Fruit fly (Drosophila melanogaster): ENCODE data around the gene side-III.

Gene side-III

DNA sequence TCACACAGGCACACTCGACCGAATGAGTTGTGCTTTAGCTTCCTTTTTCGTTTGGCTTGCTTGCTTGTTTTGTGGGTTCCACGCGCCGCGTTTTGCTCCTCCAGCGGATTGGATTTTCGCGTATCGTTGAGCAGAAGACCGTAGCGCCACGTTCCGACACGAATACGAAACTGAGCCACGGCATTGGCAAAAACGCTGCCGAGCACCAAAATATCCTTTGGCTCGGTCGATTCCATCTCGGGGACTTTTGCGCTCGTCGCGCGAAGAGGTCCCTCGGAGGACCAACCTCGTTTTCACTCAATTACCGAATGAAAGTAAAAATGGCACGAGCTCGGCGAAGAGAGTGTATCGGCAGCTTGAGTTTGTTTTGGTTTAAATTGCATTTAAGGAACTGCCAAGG, at the start of gene side-III:
Gene side-III, minus strand, starts transcription at position 174 of the 400 bp plus-strand sequence.
- TF ChIP-seq ttk (optimal IDR thresholded peaks at IDR 0.05) (no peak), Myc (optimal IDR thresholded peaks at IDR 0.05) (no peak)

DNA sequence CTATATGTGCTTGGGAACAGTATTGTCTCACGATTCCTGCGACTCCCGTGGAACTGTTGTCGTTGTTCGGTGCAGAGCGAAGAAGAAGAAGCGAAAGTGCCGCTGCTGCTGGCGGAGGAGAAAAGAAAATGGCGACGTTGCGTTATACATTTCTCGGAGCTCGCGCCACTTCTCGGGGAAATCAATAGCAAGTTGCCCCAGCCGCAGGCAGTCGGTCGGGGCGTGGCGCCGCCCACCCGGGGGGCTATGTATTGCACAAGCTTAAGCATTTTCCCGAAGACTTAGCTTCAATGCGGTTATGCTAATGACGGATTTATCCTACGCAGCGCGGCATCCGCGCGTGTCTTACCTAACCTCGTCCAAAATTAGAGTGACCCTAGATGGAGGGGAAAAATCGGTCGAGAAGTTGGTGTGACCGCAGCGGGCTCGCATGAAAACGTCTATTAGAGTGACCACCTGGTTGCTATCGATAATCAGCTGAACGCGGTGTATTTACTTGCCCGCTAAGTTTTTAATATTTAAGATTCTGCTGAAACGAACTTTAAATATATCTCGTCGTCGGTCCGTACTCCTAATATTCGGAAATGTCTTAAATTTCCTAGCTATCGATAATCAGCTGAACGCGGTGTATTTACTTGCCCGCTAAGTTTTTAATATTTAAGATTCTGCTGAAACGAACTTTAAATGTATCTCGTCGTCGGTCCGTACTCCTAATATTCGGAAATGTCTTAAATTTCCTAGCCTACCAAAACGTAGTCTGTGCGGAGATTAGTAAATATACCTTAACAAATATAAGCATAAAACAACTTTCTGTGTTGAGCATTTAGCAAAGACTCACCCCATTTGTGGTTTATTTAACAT, 49.1 kb upstream of the side-III start, which contains the start of gene Rm62:
Gene Rm62, minus strand, starts transcription at position 378 of the 861 bp plus-strand sequence.
- TF ChIP-seq h (optimal IDR thresholded peaks at IDR 0.05), result no peak
- TF ChIP-seq Sin3A (optimal IDR thresholded peaks at IDR 0.05), result no peak
- TF ChIP-seq psq (optimal IDR thresholded peaks at IDR 0.05), result no peak
- no peak for TF ChIP-seq ttk (optimal IDR thresholded peaks at IDR 0.05)
- no peak for TF ChIP-seq insv (optimal IDR thresholded peaks at IDR 0.05)
- TF ChIP-seq Myc (optimal IDR thresholded peaks at IDR 0.05), result no peak

DNA sequence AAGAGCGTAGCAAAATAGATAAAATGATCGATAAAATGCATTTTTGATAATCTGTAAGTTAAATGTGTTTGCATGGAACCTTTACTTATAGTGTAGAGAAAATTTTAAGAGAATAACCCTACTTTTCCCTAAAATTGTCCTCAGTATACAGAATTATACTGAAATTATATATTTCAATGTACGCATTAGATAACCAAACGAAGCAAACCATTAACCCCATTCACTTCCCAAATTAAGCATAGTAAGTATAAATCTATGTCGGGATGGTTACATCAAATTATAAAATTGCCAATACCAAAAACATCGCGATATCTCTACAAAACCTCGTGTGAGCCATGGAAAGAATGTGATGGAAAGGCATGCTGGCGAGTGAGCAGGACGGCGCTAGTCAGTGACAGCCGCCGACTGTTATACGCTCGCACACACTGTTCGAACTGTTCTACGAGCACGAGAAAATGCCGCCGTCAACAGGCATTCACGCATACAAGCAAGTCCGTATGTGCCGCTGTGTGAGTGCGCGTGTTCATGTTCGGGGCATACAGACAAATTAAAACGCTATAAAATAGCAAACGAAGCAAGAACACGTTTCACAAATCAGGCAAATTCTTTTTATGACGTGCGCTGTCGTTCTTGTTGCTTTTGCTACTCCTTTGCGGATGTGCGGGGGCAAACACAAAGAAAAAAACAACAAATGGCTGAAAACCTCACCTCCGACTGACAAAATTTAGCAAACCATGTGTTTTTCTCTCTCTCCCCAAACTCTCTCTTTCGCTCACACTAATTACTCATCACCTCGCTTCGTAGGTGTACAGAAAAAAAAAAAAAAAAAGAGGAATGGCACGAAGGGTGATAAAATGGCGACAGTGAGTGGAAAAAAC, 48.0 kb upstream of the side-III start:
- TF ChIP-seq h (optimal IDR thresholded peaks at IDR 0.05) (no peak), Myc (optimal IDR thresholded peaks at IDR 0.05) (no peak), Sin3A (optimal IDR thresholded peaks at IDR 0.05) (no peak), ttk (optimal IDR thresholded peaks at IDR 0.05) (no peak)

DNA sequence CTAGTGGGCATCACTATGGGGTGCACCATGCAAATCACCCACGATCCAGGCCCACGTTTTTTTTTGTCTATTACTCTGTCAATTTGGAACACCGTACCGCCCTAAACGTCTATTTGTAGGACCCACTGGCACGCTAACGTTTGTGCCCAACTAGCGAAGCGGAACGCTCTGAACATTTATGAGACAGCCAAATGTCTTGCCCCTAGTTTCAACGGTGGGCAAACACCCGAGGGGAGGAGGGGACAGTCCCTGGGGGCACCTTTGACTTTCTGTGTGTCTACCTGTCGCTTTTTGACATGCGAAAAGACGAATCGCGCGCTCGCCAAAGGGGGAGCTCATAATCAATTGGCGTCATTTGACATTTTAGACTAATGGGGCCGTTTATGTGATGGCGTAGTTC, 47.2 kb upstream of the side-III start:
- TF ChIP-seq h (optimal IDR thresholded peaks at IDR 0.05) (no peak), psq (optimal IDR thresholded peaks at IDR 0.05) (no peak), Sin3A (optimal IDR thresholded peaks at IDR 0.05) (no peak), ttk (optimal IDR thresholded peaks at IDR 0.05) (no peak), Myc (optimal IDR thresholded peaks at IDR 0.05) (no peak), insv (optimal IDR thresholded peaks at IDR 0.05) (no peak)

DNA sequence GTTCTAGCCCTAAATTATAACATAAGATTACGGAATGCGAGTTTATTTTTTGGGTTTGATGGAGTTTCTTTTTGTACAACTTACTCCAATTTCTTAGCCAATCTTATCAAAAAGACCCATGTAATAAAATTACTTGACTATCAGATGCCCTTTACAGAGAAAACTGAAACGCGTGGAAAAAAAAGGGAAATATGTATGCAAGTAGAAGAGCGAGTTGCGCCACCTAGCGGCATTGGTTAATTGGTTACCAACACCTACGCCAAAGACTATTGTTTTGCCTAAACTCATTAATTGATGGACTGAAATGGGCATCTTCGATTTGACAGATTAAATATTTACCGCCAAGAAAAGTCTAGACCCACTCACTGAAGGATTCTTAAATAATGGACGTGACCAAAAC, 39.5 kb upstream of the side-III start:
- TF ChIP-seq h (optimal IDR thresholded peaks at IDR 0.05), result no peak
- no peak for TF ChIP-seq psq (optimal IDR thresholded peaks at IDR 0.05)
- TF ChIP-seq Myc (optimal IDR thresholded peaks at IDR 0.05), result no peak
- no peak for TF ChIP-seq insv (optimal IDR thresholded peaks at IDR 0.05)
- TF ChIP-seq ttk (optimal IDR thresholded peaks at IDR 0.05), result no peak
- no peak for TF ChIP-seq Sin3A (optimal IDR thresholded peaks at IDR 0.05)

DNA sequence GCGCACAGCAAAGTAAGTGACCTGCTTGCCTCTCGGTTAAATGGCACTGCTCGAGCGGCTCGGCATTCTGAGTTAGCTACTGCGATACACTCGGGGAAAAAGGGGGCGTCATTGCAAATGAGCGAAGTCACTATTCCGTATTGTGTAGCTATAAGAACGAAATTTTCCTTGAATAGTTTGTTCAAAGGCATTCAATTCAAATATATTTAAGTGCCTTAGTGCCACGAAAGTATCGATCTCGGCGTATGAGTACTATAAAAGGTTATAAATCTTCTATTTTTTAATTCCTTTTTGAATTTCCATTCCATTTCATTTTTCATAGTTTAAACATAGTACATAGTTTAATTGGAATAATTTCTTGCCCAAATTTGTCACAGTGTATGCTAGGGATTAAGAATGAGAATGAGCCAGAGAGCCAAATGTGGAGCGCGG, 38.9 kb upstream of the side-III start:
- TF ChIP-seq insv (optimal IDR thresholded peaks at IDR 0.05) (no peak), h (optimal IDR thresholded peaks at IDR 0.05) (no peak), psq (optimal IDR thresholded peaks at IDR 0.05) (no peak), Myc (optimal IDR thresholded peaks at IDR 0.05) (no peak), ttk (optimal IDR thresholded peaks at IDR 0.05) (no peak), Sin3A (optimal IDR thresholded peaks at IDR 0.05) (no peak)

DNA sequence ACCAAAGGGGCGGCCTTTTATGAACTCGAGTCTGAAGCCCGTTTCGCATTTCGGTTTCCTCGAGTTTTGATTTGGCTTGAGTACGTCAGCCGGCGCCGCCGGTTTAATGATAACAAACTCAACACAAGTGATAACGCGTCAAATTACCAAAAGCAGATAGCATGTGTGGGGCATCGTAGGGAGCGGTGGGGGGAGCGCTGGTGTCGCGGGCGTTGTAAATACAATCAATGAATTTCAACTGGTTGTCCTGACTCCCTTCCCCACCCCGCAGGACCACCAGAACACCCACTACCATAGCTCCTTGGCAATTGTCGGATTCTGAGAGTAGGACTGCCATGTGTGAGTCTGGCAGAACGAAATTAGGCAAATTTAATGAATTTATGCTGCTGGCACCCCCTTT, 38.5 kb upstream of the side-III start:
- no peak for TF ChIP-seq psq (optimal IDR thresholded peaks at IDR 0.05)
- no peak for TF ChIP-seq Myc (optimal IDR thresholded peaks at IDR 0.05)
- no peak for TF ChIP-seq h (optimal IDR thresholded peaks at IDR 0.05)
- TF ChIP-seq Sin3A (optimal IDR thresholded peaks at IDR 0.05), result no peak
- no peak for TF ChIP-seq ttk (optimal IDR thresholded peaks at IDR 0.05)
- TF ChIP-seq insv (optimal IDR thresholded peaks at IDR 0.05), result no peak

DNA sequence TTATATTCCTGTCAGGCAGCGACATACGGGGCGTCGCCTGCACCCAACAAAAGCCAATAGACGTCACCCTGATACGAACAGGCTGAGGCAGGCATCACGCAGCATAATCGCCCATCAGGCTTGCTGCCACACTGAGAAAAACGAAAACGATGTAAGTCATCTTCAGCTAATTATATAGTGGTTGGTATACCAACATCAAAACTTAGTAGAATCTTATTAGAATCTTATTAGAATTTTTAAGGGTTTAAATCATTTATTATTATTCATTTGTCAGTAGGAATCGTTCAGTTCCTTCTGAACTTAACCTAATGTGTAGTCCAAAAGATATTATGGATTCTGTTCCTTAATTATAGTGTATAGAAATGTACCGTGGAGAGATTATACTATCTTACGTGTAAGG, 36.0 kb upstream of the side-III start:
- TF ChIP-seq Myc (optimal IDR thresholded peaks at IDR 0.05) (no peak), h (optimal IDR thresholded peaks at IDR 0.05) (no peak), ttk (optimal IDR thresholded peaks at IDR 0.05) (no peak), insv (optimal IDR thresholded peaks at IDR 0.05) (no peak), psq (optimal IDR thresholded peaks at IDR 0.05) (no peak)

DNA sequence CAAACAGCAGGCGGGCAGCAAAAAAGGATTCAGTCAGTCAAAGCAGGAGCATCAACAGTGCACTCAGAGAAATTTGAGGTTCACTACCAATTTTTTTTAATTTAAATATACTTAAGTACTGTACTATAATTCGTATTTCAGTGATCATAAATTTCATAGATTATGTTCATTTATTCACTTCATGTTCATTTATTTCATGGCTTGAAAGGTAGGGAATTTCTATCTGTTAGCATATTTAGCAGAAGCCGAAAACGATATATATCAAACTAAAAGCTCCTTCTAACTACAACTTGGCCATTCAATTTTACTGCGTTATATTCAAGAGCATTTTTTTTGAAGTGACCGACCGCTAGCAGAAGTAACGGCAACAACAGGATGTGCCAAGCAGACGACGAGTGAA, 34.5 kb upstream of the side-III start:
- no peak for TF ChIP-seq ttk (optimal IDR thresholded peaks at IDR 0.05)
- TF ChIP-seq psq (optimal IDR thresholded peaks at IDR 0.05), result no peak

DNA sequence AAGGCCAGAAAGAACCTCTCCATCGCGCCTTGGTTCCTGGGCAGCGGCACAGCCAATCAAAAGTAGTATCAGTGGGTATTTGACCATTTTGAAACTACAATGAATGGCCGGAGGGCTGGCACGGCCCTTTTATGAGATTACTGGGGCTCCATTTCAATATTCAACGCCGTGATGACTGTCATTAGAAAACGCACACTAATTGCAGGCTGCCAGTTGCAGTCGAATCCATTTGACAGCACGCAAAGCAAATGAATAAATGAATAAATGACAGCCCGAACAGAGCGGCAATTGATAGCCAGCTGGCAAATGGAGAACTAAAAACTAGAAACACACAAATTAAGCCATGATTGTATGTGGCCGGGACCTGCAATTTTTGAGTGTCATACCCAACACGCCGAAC, 17.4 kb upstream of the side-III start, which contains the start of gene Obp83b:
Gene Obp83b, minus strand, starts transcription at position 101 of the 400 bp plus-strand sequence.
- TF ChIP-seq psq (optimal IDR thresholded peaks at IDR 0.05) (no peak), insv (optimal IDR thresholded peaks at IDR 0.05) (no peak), ttk (optimal IDR thresholded peaks at IDR 0.05) (no peak), h (optimal IDR thresholded peaks at IDR 0.05) (no peak), Sin3A (optimal IDR thresholded peaks at IDR 0.05) (no peak), Myc (optimal IDR thresholded peaks at IDR 0.05) (no peak)

DNA sequence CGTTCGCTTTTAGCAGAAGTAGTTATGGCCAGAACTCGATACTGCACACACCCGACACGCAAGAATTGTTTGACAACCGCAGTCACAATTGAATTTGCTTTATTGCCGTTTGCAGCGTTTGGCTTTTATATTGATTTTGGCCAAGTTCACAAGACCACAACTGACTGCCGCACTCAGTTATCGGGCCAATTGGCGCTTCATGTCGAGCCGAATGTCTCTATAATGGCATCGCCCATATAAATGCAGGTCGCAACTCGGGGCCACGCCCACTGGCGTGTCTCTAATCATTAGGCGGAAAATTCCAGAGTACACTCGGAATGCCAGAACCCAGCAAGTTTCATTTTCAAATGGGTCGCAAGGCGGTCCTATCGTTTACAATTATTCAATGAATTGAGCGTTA, 15.8 kb upstream of the side-III start, which contains the start of gene Obp83a:
Gene Obp83a, minus strand, starts transcription at position 101 of the 400 bp plus-strand sequence.
- no peak for TF ChIP-seq Myc (optimal IDR thresholded peaks at IDR 0.05)
- TF ChIP-seq insv (optimal IDR thresholded peaks at IDR 0.05), result no peak
- TF ChIP-seq ttk (optimal IDR thresholded peaks at IDR 0.05), result no peak
- no peak for TF ChIP-seq h (optimal IDR thresholded peaks at IDR 0.05)
- TF ChIP-seq Sin3A (optimal IDR thresholded peaks at IDR 0.05), result no peak
- TF ChIP-seq psq (optimal IDR thresholded peaks at IDR 0.05), result no peak

DNA sequence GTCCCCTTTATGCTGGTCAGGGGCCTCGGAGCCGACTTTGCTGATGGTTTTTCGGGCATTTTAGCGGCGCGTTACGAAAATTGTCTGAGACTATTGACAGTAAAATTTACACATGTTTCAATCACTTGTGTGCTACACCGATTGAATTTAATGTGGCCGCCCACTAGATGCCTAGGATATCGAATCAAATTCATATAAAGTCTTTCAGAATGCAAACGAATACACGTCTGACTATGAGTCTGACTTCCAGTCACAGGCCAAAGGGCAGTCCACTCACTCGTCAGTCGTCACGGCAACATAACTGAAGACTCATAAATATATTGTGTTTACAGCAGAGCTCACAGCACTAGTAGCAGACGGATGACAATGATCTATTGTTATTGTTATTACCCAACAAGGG, 1.5 kb upstream of the side-III start, which contains the start of gene CG11373:
Gene CG11373, minus strand, starts transcription at position 101 of the 400 bp plus-strand sequence.
- TF ChIP-seq h (optimal IDR thresholded peaks at IDR 0.05) (no peak), insv (optimal IDR thresholded peaks at IDR 0.05) (no peak), psq (optimal IDR thresholded peaks at IDR 0.05) (no peak), Sin3A (optimal IDR thresholded peaks at IDR 0.05) (no peak), ttk (optimal IDR thresholded peaks at IDR 0.05) (no peak), Myc (optimal IDR thresholded peaks at IDR 0.05) (no peak)
